Worm (Caenorhabditis elegans): Measurements from ENCODE around the gene gcy-11.

DNA sequence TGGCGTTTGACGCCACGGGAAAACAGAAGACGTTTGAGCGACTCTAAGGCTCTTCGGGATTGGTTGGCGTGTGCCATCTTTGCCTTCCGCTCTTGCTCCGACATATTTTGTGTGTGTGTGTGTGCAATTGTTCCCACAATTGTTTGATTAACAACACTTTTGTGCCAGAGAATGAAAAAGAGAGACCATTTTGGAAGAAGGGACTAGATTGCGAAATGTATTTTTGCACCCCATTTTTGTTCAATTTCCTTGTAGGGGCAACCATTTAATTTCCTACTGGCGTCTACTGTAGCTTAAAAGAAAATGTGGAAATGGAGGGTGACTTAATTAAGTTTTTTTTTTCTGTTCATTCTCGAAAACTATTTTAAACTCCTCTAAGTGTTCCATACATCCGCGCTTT, 53.2 kb downstream of the gcy-11 start:
- TF ChIP-seq hmbx-1 (tag; optimal IDR thresholded peaks at IDR 0.05) (no peak), ceh-13 (GFP tag; optimal IDR thresholded peaks at IDR 0.05) (no peak), tra-4 (tag; optimal IDR thresholded peaks at IDR 0.05) (no peak), B0310.2 (tag; optimal IDR thresholded peaks at IDR 0.05) (no peak), scrt-1 (GFP tag; IDR thresholded peaks at IDR 0.05) (no peak), ama-1 (optimal IDR thresholded peaks at IDR 0.05) (no peak), hmg-4 (GFP tag; optimal IDR thresholded peaks at IDR 0.05) (no peak), F13C5.2 (tag; optimal IDR thresholded peaks at IDR 0.05) (no peak), pes-1 (GFP tag; IDR thresholded peaks at IDR 0.05) (no peak), tbx-11 (GFP tag; IDR thresholded peaks at IDR 0.05) (no peak), ets-7 (tag; optimal IDR thresholded peaks at IDR 0.05) (no peak), aly-1 (tag; optimal IDR thresholded peaks at IDR 0.05) (no peak), flt-1 (GFP tag; IDR thresholded peaks at IDR 0.05) (no peak), ceh-36 (tag; optimal IDR thresholded peaks at IDR 0.05) (no peak)

All from whole organism, early embryonic.